Worm (Caenorhabditis elegans): ENCODE data around the gene mans-4.

mans-4 gene

DNA sequence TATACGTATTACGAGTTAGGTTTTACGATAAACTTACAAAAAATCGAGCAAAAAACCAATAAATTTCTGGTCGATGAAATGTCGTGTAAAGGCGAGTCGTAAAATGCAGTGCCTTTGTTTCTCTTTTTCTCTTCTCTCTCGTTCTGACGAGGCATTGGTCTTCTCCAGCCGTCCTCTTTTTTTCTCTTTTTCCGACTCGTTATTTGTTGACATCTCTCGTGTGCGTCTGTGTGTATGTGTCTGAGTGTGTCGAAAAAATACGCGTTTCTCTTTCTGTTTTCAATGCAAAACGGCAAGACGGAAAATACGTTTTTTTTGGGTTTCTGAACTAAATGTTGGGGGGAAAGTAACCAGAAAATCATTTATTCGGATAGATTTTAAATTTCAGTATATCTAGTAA lies 45.8 kb downstream of the mans-4 start, which contains the start of gene C53D6.6:
C53D6.6 (minus strand) TSS at position 118 of the 400 bp plus-strand sequence.
- no peak for TF ChIP-seq lin-35 (GFP tag; optimal IDR thresholded peaks at IDR 0.05)
- TF ChIP-seq swsn-7 (tag; optimal IDR thresholded peaks at IDR 0.05) = no peak
- TF ChIP-seq F16B12.6 (tag; optimal IDR thresholded peaks at IDR 0.05) = peak; percentile 4
- no peak for TF ChIP-seq unc-98 (GFP tag; IDR thresholded peaks at IDR 0.05)
- TF ChIP-seq sptf-1 (tag; optimal IDR thresholded peaks at IDR 0.05) = no peak
- TF ChIP-seq blmp-1 (tag; optimal IDR thresholded peaks at IDR 0.05) = peak; percentile 71
- TF ChIP-seq irx-1 (tag; optimal IDR thresholded peaks at IDR 0.05) = no peak
- no peak for TF ChIP-seq fkh-8 (tag; optimal IDR thresholded peaks at IDR 0.05)
- TF ChIP-seq unc-86 (tag; optimal IDR thresholded peaks at IDR 0.05) = no peak
- TF ChIP-seq C04F5.9 (tag; optimal IDR thresholded peaks at IDR 0.05) = no peak
- TF ChIP-seq elt-2 (tag; optimal IDR thresholded peaks at IDR 0.05) = no peak
- no peak for TF ChIP-seq sup-37 (GFP tag; optimal IDR thresholded peaks at IDR 0.05)
- no peak for TF ChIP-seq nhr-47 (tag; optimal IDR thresholded peaks at IDR 0.05)
- no peak for TF ChIP-seq pqm-1 (tag; optimal IDR thresholded peaks at IDR 0.05)
- peak in 1 of 3 experiments; percentile 2 for TF ChIP-seq dpl-1 (GFP tag; optimal IDR thresholded peaks at IDR 0.05)
- TF ChIP-seq mep-1 (tag; optimal IDR thresholded peaks at IDR 0.05) = peak; percentile 50
- TF ChIP-seq efl-1 (optimal IDR thresholded peaks at IDR 0.05) = peak; percentile 5 to 17
- TF ChIP-seq efl-1 (GFP tag; optimal IDR thresholded peaks at IDR 0.05 in 1 of 2) = no peak
- TF ChIP-seq fkh-4 (tag; optimal IDR thresholded peaks at IDR 0.05; ENCODE audit: borderline replicate concordance) = no peak
- no peak for TF ChIP-seq hlh-4 (tag; optimal IDR thresholded peaks at IDR 0.05)
- TF ChIP-seq ceh-88 (GFP tag; IDR thresholded peaks at IDR 0.05) = no peak
- TF ChIP-seq nhr-28 (tag; optimal IDR thresholded peaks at IDR 0.05) = no peak
